Worm (Caenorhabditis elegans) whole organism, young adult: ENCODE measurements around the gene inx-3.

Source experiments
- B0336.3 ChIP-seq: fragments of 200-800 bp; sonication (Bioruptor generic); IDR thresholded peaks from 2 replicates; pipeline ENCODE4 v1.3.6; 2022; ENCODE audit warnings: missing genetic modification characterization, missing compliant biosample characterization
- C17E4.6 ChIP-seq: fragments of 200-800 bp; sonication (Bioruptor generic); IDR thresholded peaks from 2 replicates; pipeline ENCODE4 v1.3.6; 2022; ENCODE audit warnings: missing genetic modification reagents, missing genetic modification characterization, missing compliant biosample characterization
- F10E7.11 ChIP-seq: sonication (generic microtip); optimal IDR thresholded peaks from 2 replicates; lab custom pipeline; 2017; ENCODE audit warnings: mild to moderate bottlenecking, missing genetic modification characterization, moderate library complexity, missing compliant biosample characterization
- F23B12.7 ChIP-seq: sonication (generic microtip); optimal IDR thresholded peaks from 2 replicates; lab custom pipeline; 2017; ENCODE audit warnings: missing genetic modification characterization, mild to moderate bottlenecking, missing compliant biosample characterization, antibody characterized with exemption, moderate library complexity; ENCODE audit not compliant: insufficient read depth
- F39B2.1 ChIP-seq: fragments of 200-800 bp; sonication (Bioruptor generic); IDR thresholded peaks from 2 replicates; pipeline ENCODE4 v1.3.6; 2022; ENCODE audit warnings: missing genetic modification reagents, missing genetic modification characterization, missing compliant biosample characterization
- F55B11.4 ChIP-seq: sonication (generic microtip); optimal IDR thresholded peaks from 2 replicates; lab custom pipeline; 2016; ENCODE audit warnings: missing compliant biosample characterization, missing genetic modification characterization, borderline replicate concordance; ENCODE audit not compliant: insufficient read depth
- K11D2.4 ChIP-seq: fragments of 200-800 bp; sonication (Bioruptor generic); IDR thresholded peaks from 2 replicates; pipeline ENCODE4 v1.3.6; 2022; ENCODE audit warnings: missing genetic modification reagents, missing genetic modification characterization, missing compliant biosample characterization
- T07F8.4 ChIP-seq: sonication (generic microtip); optimal IDR thresholded peaks from 2 replicates; lab custom pipeline; 2016; ENCODE audit warnings: mild to moderate bottlenecking, missing genetic modification characterization, moderate library complexity, missing compliant biosample characterization
- T26A5.8 ChIP-seq: sonication (generic microtip); optimal IDR thresholded peaks from 2 replicates; lab custom pipeline; 2016; ENCODE audit warnings: missing genetic modification characterization, missing compliant biosample characterization
- Y56A3A.18 ChIP-seq: fragments of 200-800 bp; sonication (Bioruptor generic); IDR thresholded peaks from 2 replicates; pipeline ENCODE4 v1.3.6; 2022; ENCODE audit warnings: missing genetic modification reagents, missing genetic modification characterization, missing compliant biosample characterization
- ama-1 ChIP-seq, 3 experiments: fragments of 150-350 bp in 1 of 3; sonication (generic microtip) in 2 of 3; optimal IDR thresholded peaks; 2 replicates each; lab custom pipeline; 2014 to 2018; ENCODE audit warnings: missing biosample characterization in 2 of 3, missing genetic modification characterization in 2 of 3, missing genetic modification reagents in 2 of 3
- aptf-2 ChIP-seq: fragments of 200-800 bp; sonication (Bioruptor generic); conservative IDR thresholded peaks from 2 replicates; pipeline ENCODE4 v1.3.6; 2022; ENCODE audit warnings: missing genetic modification reagents, missing genetic modification characterization, missing compliant biosample characterization
- aptf-3 ChIP-seq: fragments of 200-800 bp; sonication (Bioruptor generic); IDR thresholded peaks from 2 replicates; pipeline ENCODE4 v1.3.6; 2022; ENCODE audit warnings: missing genetic modification characterization, missing compliant biosample characterization
- attf-3 ChIP-seq: fragments of 200-800 bp; sonication (Bioruptor generic); conservative IDR thresholded peaks from 2 replicates; pipeline ENCODE4 v1.3.6; 2022; ENCODE audit warnings: missing genetic modification reagents, missing genetic modification characterization, missing compliant biosample characterization
- attf-5 ChIP-seq: fragments of 200-800 bp; sonication (Bioruptor generic); optimal IDR thresholded peaks from 2 replicates; lab custom pipeline; 2018; ENCODE audit warnings: mild to moderate bottlenecking, missing genetic modification characterization, missing compliant biosample characterization
- attf-6 ChIP-seq: fragments of 200-800 bp; sonication (Bioruptor generic); IDR thresholded peaks from 2 replicates; pipeline ENCODE4 v1.3.6; 2022; ENCODE audit warnings: missing genetic modification reagents, missing genetic modification characterization, missing compliant biosample characterization
- cebp-1 ChIP-seq, 2 experiments: fragments of 200-800 bp in 1 of 2; sonication (Bioruptor generic) in 1 of 2; sonication (generic microtip) in 1 of 2; IDR thresholded peaks in 1 of 2; optimal IDR thresholded peaks in 1 of 2; 2 replicates each; pipeline versions ENCODE4 v1.3.6 to Lab custom; 2017 to 2022; ENCODE audit warnings: missing compliant biosample characterization in 2 of 2, missing genetic modification characterization in 2 of 2, mild to moderate bottlenecking in 1 of 2, missing genetic modification reagents in 1 of 2, moderate library complexity in 1 of 2
- ceh-27 ChIP-seq: fragments of 200-800 bp; sonication (Bioruptor generic); optimal IDR thresholded peaks from 2 replicates; lab custom pipeline; 2018; ENCODE audit warnings: mild to moderate bottlenecking, missing genetic modification characterization, moderate library complexity, missing compliant biosample characterization
- dpl-1 ChIP-seq: fragments of 150-350 bp; optimal IDR thresholded peaks from 2 replicates; lab custom pipeline; 2014; ENCODE audit warnings: missing biosample characterization, missing genetic modification reagents, missing genetic modification characterization
- egl-18 ChIP-seq: fragments of 200-800 bp; sonication (Bioruptor generic); IDR thresholded peaks from 2 replicates; pipeline ENCODE4 v1.3.6; 2022; ENCODE audit warnings: missing genetic modification reagents, missing genetic modification characterization, missing compliant biosample characterization
- egl-44 ChIP-seq: fragments of 200-800 bp; sonication (Bioruptor generic); IDR thresholded peaks from 2 replicates; pipeline ENCODE4 v1.3.6; 2022; ENCODE audit warnings: missing genetic modification reagents, missing genetic modification characterization, missing compliant biosample characterization
- egrh-3 ChIP-seq: fragments of 200-800 bp; sonication (Bioruptor generic); IDR thresholded peaks from 2 replicates; pipeline ENCODE4 v1.3.6; 2022; ENCODE audit warnings: missing genetic modification reagents, missing genetic modification characterization, missing compliant biosample characterization
- ekl-4 ChIP-seq: fragments of 200-800 bp; sonication (Bioruptor generic); IDR thresholded peaks from 2 replicates; pipeline ENCODE4 v1.3.6; 2022; ENCODE audit warnings: missing genetic modification reagents, missing genetic modification characterization, missing compliant biosample characterization
- hlh-26 ChIP-seq: fragments of 200-800 bp; sonication (Bioruptor generic); conservative IDR thresholded peaks from 2 replicates; pipeline ENCODE4 v1.3.6; 2022; ENCODE audit warnings: missing genetic modification reagents, missing genetic modification characterization, missing compliant biosample characterization
- hmg-20 ChIP-seq: fragments of 200-800 bp; sonication (Bioruptor generic); IDR thresholded peaks from 2 replicates; pipeline ENCODE4 v1.3.6; 2022; ENCODE audit warnings: missing genetic modification reagents, missing genetic modification characterization, missing compliant biosample characterization
- lin-35 ChIP-seq, 3 experiments: fragments of 150-350 bp in 2 of 3; sonication (generic microtip) in 1 of 3; optimal IDR thresholded peaks; 2 replicates each; lab custom pipeline; 2014 to 2018; ENCODE audit warnings: missing biosample characterization in 3 of 3, missing genetic modification characterization in 3 of 3, missing genetic modification reagents in 3 of 3
- madf-10 ChIP-seq: sonication (generic microtip); optimal IDR thresholded peaks from 2 replicates; lab custom pipeline; 2016; ENCODE audit warnings: mild to moderate bottlenecking, missing genetic modification characterization, missing compliant biosample characterization
- madf-3 ChIP-seq: fragments of 200-800 bp; sonication (Bioruptor generic); IDR thresholded peaks from 2 replicates; pipeline ENCODE4 v1.3.6; 2022; ENCODE audit warnings: missing genetic modification reagents, missing genetic modification characterization, missing compliant biosample characterization
- madf-8 ChIP-seq: fragments of 200-800 bp; sonication (Bioruptor generic); conservative IDR thresholded peaks from 2 replicates; pipeline ENCODE4 v1.3.6; 2022; ENCODE audit warnings: missing genetic modification reagents, missing genetic modification characterization, missing compliant biosample characterization
- mes-4 ChIP-seq: sonication (generic microtip); optimal IDR thresholded peaks from 2 replicates; lab custom pipeline; 2016; ENCODE audit warnings: missing genotype, missing genetic modification characterization, missing compliant biosample characterization
- nfya-1 ChIP-seq: sonication (generic microtip); optimal IDR thresholded peaks from 2 replicates; lab custom pipeline; 2017; ENCODE audit warnings: antibody characterized with exemption, missing compliant biosample characterization, missing genetic modification characterization, borderline replicate concordance; ENCODE audit not compliant: insufficient read depth
- nfyb-1 ChIP-seq: fragments of 200-800 bp; sonication (Bioruptor generic); IDR thresholded peaks from 2 replicates; pipeline ENCODE4 v1.3.6; 2022; ENCODE audit warnings: missing genetic modification reagents, missing genetic modification characterization, missing compliant biosample characterization
- nhr-120 ChIP-seq: fragments of 200-800 bp; sonication (Bioruptor generic); IDR thresholded peaks from 2 replicates; pipeline ENCODE4 v1.3.6; 2022; ENCODE audit warnings: missing genetic modification characterization, missing compliant biosample characterization
- nhr-179 ChIP-seq: sonication (generic microtip); optimal IDR thresholded peaks from 2 replicates; lab custom pipeline; 2016; ENCODE audit warnings: mild to moderate bottlenecking, missing genetic modification characterization, missing compliant biosample characterization
- nhr-80 ChIP-seq: sonication (generic microtip); optimal IDR thresholded peaks from 2 replicates; lab custom pipeline; 2016; ENCODE audit warnings: missing genetic modification characterization, missing compliant biosample characterization
- snpc-4 ChIP-seq, 5 experiments: fragments of 150-350 bp in 1 of 5; sonication (generic microtip) in 4 of 5; optimal IDR thresholded peaks; 2 replicates each; lab custom pipeline; 2014 to 2018; ENCODE audit warnings: missing genetic modification characterization in 5 of 5, missing biosample characterization in 3 of 5, antibody characterized with exemption in 2 of 5, mild to moderate bottlenecking in 2 of 5, missing compliant biosample characterization in 2 of 5, missing genotype in 2 of 5, moderate library complexity in 2 of 5, missing genetic modification reagents in 1 of 5
- tbp1 ChIP-seq: fragments of 200-800 bp; sonication (Bioruptor generic); optimal IDR thresholded peaks from 2 replicates; lab custom pipeline; 2018; ENCODE audit warnings: mild to moderate bottlenecking, missing genetic modification characterization, missing compliant biosample characterization
- tbx-9 ChIP-seq: sonication (generic microtip); optimal IDR thresholded peaks from 2 replicates; lab custom pipeline; 2016; ENCODE audit warnings: borderline replicate concordance, missing genetic modification characterization, inconsistent platforms, missing compliant biosample characterization
- unc-62 ChIP-seq: fragments of 150-350 bp; optimal IDR thresholded peaks from 2 replicates; lab custom pipeline; 2014; ENCODE audit warnings: missing biosample characterization, missing genetic modification reagents, missing genetic modification characterization
- zfh-2 ChIP-seq: fragments of 200-800 bp; sonication (Bioruptor generic); conservative IDR thresholded peaks from 2 replicates; pipeline ENCODE4 v1.3.6; 2022; ENCODE audit warnings: missing genetic modification reagents, missing genetic modification characterization, missing compliant biosample characterization
- zim-3 ChIP-seq: sonication (generic microtip); optimal IDR thresholded peaks from 2 replicates; lab custom pipeline; 2017; ENCODE audit warnings: mild to moderate bottlenecking, missing genetic modification characterization, moderate library complexity, missing compliant biosample characterization
- ztf-22 ChIP-seq: fragments of 200-800 bp; sonication (Bioruptor generic); optimal IDR thresholded peaks from 2 replicates; lab custom pipeline; 2018; ENCODE audit warnings: mild to moderate bottlenecking, missing genetic modification characterization, moderate library complexity, missing compliant biosample characterization

The inx-3 gene

ce11 chrX:6040435-6041093, 44.6 kb downstream of the inx-3 start:
- TF ChIP-seq hlh-26 (GFP tag; lab: Robert Waterston, UW) (no peak), cebp-1 (GFP tag; IDR thresholded peaks at IDR 0.05; lab: Robert Waterston, UW) (no peak), cebp-1 (tag; optimal IDR thresholded peaks at IDR 0.05; lab: Kevin White, UChicago) (peak; percentile 25), ekl-4 (GFP tag; lab: Robert Waterston, UW) (no peak), B0336.3 (GFP tag; lab: Robert Waterston, UW) (0 out of 2 replicates have a peak, but pooled peaks have one; percentile 35), attf-5 (GFP tag; lab: Kevin White, UChicago) (peak; percentile 20), nfyb-1 (GFP tag; lab: Robert Waterston, UW) (peak; percentile 56; the same call in 1 of the 2 replicates), zfh-2 (GFP tag; lab: Robert Waterston, UW) (peak; percentile 89), nhr-179 (tag; lab: Kevin White, UChicago) (no peak)

- no peak for TF ChIP-seq egl-18
- no peak for TF ChIP-seq attf-3
- TF ChIP-seq madf-3 (GFP tag; lab: Robert Waterston, UW) = 0 out of 2 replicates have a peak, but pooled peaks have one; percentile 15
Measured at ce11 chrX:6041094-6041441, 45.1 kb downstream of the inx-3 start.

ce11 chrX:6041995-6042481, 46.1 kb downstream of the inx-3 start:
- TF ChIP-seq cebp-1 (GFP tag; IDR thresholded peaks at IDR 0.05; lab: Robert Waterston, UW) = no peak
- peak; percentile 72 for TF ChIP-seq cebp-1 (tag; optimal IDR thresholded peaks at IDR 0.05; lab: Kevin White, UChicago)
- TF ChIP-seq madf-10 = peak; percentile 52
- TF ChIP-seq dpl-1 (GFP tag; lab: Kevin White, UChicago) = no peak
- TF ChIP-seq nhr-120 (GFP tag; lab: Robert Waterston, UW) = no peak
- TF ChIP-seq F23B12.7 (tag; lab: Kevin White, UChicago) = no peak
- TF ChIP-seq F55B11.4 = no peak
- no peak for TF ChIP-seq mes-4
- TF ChIP-seq T26A5.8 (tag; lab: Kevin White, UChicago) = no peak
- no peak for TF ChIP-seq ztf-22
- no peak for TF ChIP-seq tbx-9 (tag; lab: Kevin White, UChicago)
- no peak for TF ChIP-seq attf-6 (GFP tag; lab: Robert Waterston, UW)
- no peak for TF ChIP-seq zim-3 (tag; lab: Kevin White, UChicago)
- TF ChIP-seq madf-8 (GFP tag; lab: Robert Waterston, UW) = no peak
- TF ChIP-seq C17E4.6 (GFP tag; lab: Robert Waterston, UW) = no peak
- TF ChIP-seq aptf-2 (GFP tag; lab: Robert Waterston, UW) = no peak
- no peak for TF ChIP-seq snpc-4 (GFP tag; optimal IDR thresholded peaks at IDR 0.05; lab: Kevin White, UChicago)
- TF ChIP-seq snpc-4 (tag; optimal IDR thresholded peaks at IDR 0.05; lab: Kevin White, UChicago) = peak in 3 of 4 experiments; percentile 27 to 33 (median 29)
- TF ChIP-seq lin-35 (GFP tag; optimal IDR thresholded peaks at IDR 0.05; lab: Kevin White, UChicago) = peak in 1 of 3 experiments; percentile 9
- TF ChIP-seq K11D2.4 = no peak; the same call in 1 of the 2 replicates
- TF ChIP-seq T07F8.4 = no peak
- TF ChIP-seq nfyb-1 (GFP tag; lab: Robert Waterston, UW) = peak; percentile 68
- TF ChIP-seq ama-1 (optimal IDR thresholded peaks at IDR 0.05; lab: Kevin White, UChicago) = no peak
- TF ChIP-seq ama-1 (GFP tag; optimal IDR thresholded peaks at IDR 0.05; lab: Kevin White, UChicago) = no peak
- peak; percentile 49 for TF ChIP-seq attf-5 (GFP tag; lab: Kevin White, UChicago)
- no peak for TF ChIP-seq nfya-1 (tag; lab: Kevin White, UChicago)
- no peak for TF ChIP-seq egrh-3 (GFP tag; lab: Robert Waterston, UW)
- no peak for TF ChIP-seq hmg-20
- peak; percentile 23 for TF ChIP-seq tbp1 (GFP tag; lab: Kevin White, UChicago)
- TF ChIP-seq F39B2.1 (GFP tag; lab: Robert Waterston, UW) = no peak
- no peak for TF ChIP-seq Y56A3A.18
- TF ChIP-seq aptf-3 (GFP tag; lab: Robert Waterston, UW) = no peak
- TF ChIP-seq ceh-27 (GFP tag; lab: Kevin White, UChicago) = no peak
- TF ChIP-seq F10E7.11 = no peak
- no peak for TF ChIP-seq unc-62 (GFP tag; lab: Kevin White, UChicago)
- TF ChIP-seq nhr-80 = peak; percentile 86
- TF ChIP-seq egl-44 = no peak
